Fruit fly (Drosophila melanogaster) whole organism, embryonic: ENCODE measurements around the gene CG9297.

Experiments used
- CG15269 ChIP-seq: fragments of 200-800 bp; sonication (Bioruptor generic); optimal IDR thresholded peaks from 2 replicates; lab custom pipeline; 2018; ENCODE audit warnings: missing biosample characterization, mild to moderate bottlenecking, missing genetic modification characterization, moderate library complexity
- MTF-1 ChIP-seq: fragments of 200-800 bp; sonication (Bioruptor generic); optimal IDR thresholded peaks from 2 replicates; lab custom pipeline; 2018; ENCODE audit warnings: missing biosample characterization, mild to moderate bottlenecking, missing genetic modification characterization, borderline replicate concordance
- cas ChIP-seq: fragments of 200-800 bp; sonication (Bioruptor generic); IDR thresholded peaks from 2 replicates; pipeline ENCODE4 v1.3.6; 2022; ENCODE audit warnings: missing biosample characterization, missing genetic modification characterization
- zfh1 ChIP-seq: fragments of 200-800 bp; sonication (Bioruptor generic); IDR thresholded peaks from 3 replicates; pipeline ENCODE4 v1.3.6; 2022; ENCODE audit warnings: missing biosample characterization, missing genetic modification characterization

dm6 chr3R:13804971-13805603 lies 33.8 kb downstream of the CG9297 start:
- TF ChIP-seq MTF-1 (GFP tag; lab: Kevin White, UChicago) (no peak), zfh1 (GFP tag; lab: Robert Waterston, UW) (no peak), cas (no peak), CG15269 (tag; lab: Kevin White, UChicago) (no peak)
